Fruit fly (Drosophila melanogaster): ENCODE data around the gene CG14257.
A peak's percentile ranks its signal among the peaks of the same experiment; 100 is the strongest.

The CG14257 gene

DNA sequence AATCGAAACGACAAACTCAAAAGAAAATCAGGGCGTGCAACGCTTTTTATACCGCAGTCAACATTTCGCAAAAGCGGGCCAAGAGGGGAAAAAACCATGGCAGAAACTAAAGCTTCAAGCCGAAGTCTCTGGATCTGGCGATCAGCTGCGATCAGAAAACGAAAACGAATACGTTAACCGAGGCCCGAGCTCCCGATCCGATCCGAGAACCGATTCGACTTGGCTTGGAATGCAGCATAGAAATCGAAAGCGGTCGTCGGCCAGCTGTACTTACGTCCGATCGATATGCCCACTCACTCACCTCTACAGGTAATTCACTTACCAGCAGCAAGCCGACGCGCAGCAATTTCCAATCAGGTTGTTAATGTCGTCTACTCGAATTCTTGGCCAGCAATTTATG is 15.4 kb downstream of the CG14257 start, which contains the start of gene Cpr97Eb:
Cpr97Eb (minus strand) TSS at position 25 of the 400 bp plus-strand sequence.
- TF ChIP-seq CG1602 (GFP tag; optimal IDR thresholded peaks at IDR 0.05) = no peak
- peak; percentile 68 for TF ChIP-seq Deaf1 (tag; optimal IDR thresholded peaks at IDR 0.05)
- 0 out of 4 replicates have a peak, but pooled peaks have one; percentile 6 for TF ChIP-seq chinmo (GFP tag; IDR thresholded peaks at IDR 0.05; ENCODE audit: partially characterized antibody)
- TF ChIP-seq Blimp-1 (GFP tag; optimal IDR thresholded peaks at IDR 0.05) = peak; percentile 87
- no peak for TF ChIP-seq zf30C (GFP tag; optimal IDR thresholded peaks at IDR 0.05)

dm6 chr3R:27092263-27092662 is 16.6 kb downstream of the CG14257 start:
- TF ChIP-seq sisA (GFP tag; IDR thresholded peaks at IDR 0.05) = peak; percentile 10; the same call in 1 of the 2 replicates
- no peak for TF ChIP-seq Ravus (GFP tag; IDR thresholded peaks at IDR 0.05)
- peak; percentile 53 for TF ChIP-seq Ets65A (GFP tag)
- no peak for TF ChIP-seq az2 (GFP tag; optimal IDR thresholded peaks at IDR 0.05)
- peak; percentile 26 for TF ChIP-seq sens (GFP tag)
- TF ChIP-seq Drgx (GFP tag; IDR thresholded peaks at IDR 0.05) = peak; percentile 47
- no peak for TF ChIP-seq CG32767 (GFP tag; IDR thresholded peaks at IDR 0.05)
- no peak for TF ChIP-seq psq (GFP tag; optimal IDR thresholded peaks at IDR 0.05)
- TF ChIP-seq ftz-f1 (GFP tag; optimal IDR thresholded peaks at IDR 0.05) = no peak
- no peak for TF ChIP-seq NK7.1 (GFP tag; optimal IDR thresholded peaks at IDR 0.05)
- peak; percentile 8; the same call in 1 of the 2 replicates for TF ChIP-seq Rx (GFP tag; IDR thresholded peaks at IDR 0.05)
- TF ChIP-seq CG6683 (GFP tag; optimal IDR thresholded peaks at IDR 0.05) = no peak
- no peak for TF ChIP-seq Lim3 (GFP tag; IDR thresholded peaks at IDR 0.05)
- no peak for TF ChIP-seq dati (GFP tag; IDR thresholded peaks at IDR 0.05)
- no peak for TF ChIP-seq maf-S (GFP tag; optimal IDR thresholded peaks at IDR 0.05)
- TF ChIP-seq lbe (GFP tag; optimal IDR thresholded peaks at IDR 0.05) = peak; percentile 10
- 0 out of 2 replicates have a peak, but pooled peaks have one; percentile 13 for TF ChIP-seq CG6689 (GFP tag; IDR thresholded peaks at IDR 0.05)
- peak; percentile 13 for TF ChIP-seq Blimp-1 (GFP tag; optimal IDR thresholded peaks at IDR 0.05)

DNA sequence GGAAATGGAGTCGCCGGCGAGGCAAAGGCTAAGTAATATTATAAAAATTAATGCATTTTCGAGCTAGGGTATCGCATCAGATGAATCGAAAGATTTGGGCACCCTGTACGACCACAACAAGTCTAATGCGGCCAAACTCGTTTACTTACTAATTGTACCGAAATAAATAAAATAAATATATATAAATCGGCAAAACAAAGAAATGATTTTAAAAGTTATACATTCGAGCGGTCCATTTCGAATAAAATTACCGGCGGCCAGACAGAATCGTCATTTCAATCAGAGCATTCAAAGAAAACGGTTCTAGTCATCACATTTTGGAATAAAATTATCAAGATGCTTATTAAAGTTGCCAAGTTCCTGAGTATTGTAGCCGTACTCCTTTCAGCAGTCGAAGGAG is 17.2 kb downstream of the CG14257 start, which contains the start of gene CG14258:
CG14258 (plus strand) TSS at position 301 of the 400 bp plus-strand sequence.
- TF ChIP-seq fd102C (GFP tag; optimal IDR thresholded peaks at IDR 0.05) (no peak), Sin3A (optimal IDR thresholded peaks at IDR 0.05) (no peak), zen2 (GFP tag; IDR thresholded peaks at IDR 0.05; ENCODE audit: partially characterized antibody) (no peak), CG11696 (GFP tag; IDR thresholded peaks at IDR 0.05) (no peak), CG3281 (GFP tag; optimal IDR thresholded peaks at IDR 0.05) (no peak), Trl (optimal IDR thresholded peaks at IDR 0.05) (no peak), Trl (GFP tag; optimal IDR thresholded peaks at IDR 0.05) (no peak), CG7928 (GFP tag; optimal IDR thresholded peaks at IDR 0.05) (no peak), E2f1 (GFP tag; IDR thresholded peaks at IDR 0.05) (no peak), CG10959 (GFP tag; IDR thresholded peaks at IDR 0.05) (no peak), CG30431 (GFP tag; optimal IDR thresholded peaks at IDR 0.05) (no peak), Oli (tag; optimal IDR thresholded peaks at IDR 0.05) (no peak), Tbp (GFP tag; optimal IDR thresholded peaks at IDR 0.05) (no peak), CG8388 (GFP tag; optimal IDR thresholded peaks at IDR 0.05) (no peak), Eip74EF (GFP tag; optimal IDR thresholded peaks at IDR 0.05) (no peak), crp (GFP tag; optimal IDR thresholded peaks at IDR 0.05) (no peak), Abd-B (GFP tag; optimal IDR thresholded peaks at IDR 0.05) (no peak)

All from whole organism, embryonic.